Fruit fly (Drosophila melanogaster): ENCODE measurements around the gene CG15283.

dm6 chr2L:14495506-14495983 is 44.8 kb upstream of the CG15283 start:
- TF ChIP-seq pad (GFP tag; optimal IDR thresholded peaks at IDR 0.05) (no peak), CG14711 (tag; optimal IDR thresholded peaks at IDR 0.05) (no peak), cic (GFP tag; optimal IDR thresholded peaks at IDR 0.05) (no peak), toe (GFP tag; optimal IDR thresholded peaks at IDR 0.05) (no peak), CG12768 (GFP tag; optimal IDR thresholded peaks at IDR 0.05) (no peak), CG7045 (GFP tag; optimal IDR thresholded peaks at IDR 0.05) (no peak), cnc (optimal IDR thresholded peaks at IDR 0.05) (no peak), Mnt (GFP tag; optimal IDR thresholded peaks at IDR 0.05) (no peak)
